Worm (Caenorhabditis elegans): ENCODE measurements around the gene sfxn-1.4.

DNA sequence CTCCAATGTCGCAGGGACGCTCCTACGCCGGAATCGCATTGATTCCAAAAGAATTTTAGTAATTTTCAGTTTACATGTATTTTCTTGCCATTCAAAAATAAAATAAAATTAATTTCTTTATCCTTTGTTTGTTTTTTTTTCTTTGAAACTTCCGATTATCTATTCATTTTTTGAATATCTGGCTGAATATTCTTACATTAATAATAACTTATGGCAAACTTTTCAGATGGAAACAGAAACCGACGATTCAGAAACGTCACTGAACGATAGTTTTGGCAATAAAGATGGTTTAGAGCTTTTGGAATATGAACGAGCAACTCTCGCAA, 14.9 kb upstream of the sfxn-1.4 start, which contains the start of gene xpf-1:
- no peak for TF ChIP-seq dpl-1 (GFP tag; optimal IDR thresholded peaks at IDR 0.05)
- no peak for TF ChIP-seq pha-4 (tag; optimal IDR thresholded peaks at IDR 0.05)
- TF ChIP-seq egrh-3 (GFP tag; IDR thresholded peaks at IDR 0.05), result no peak
- TF ChIP-seq B0261.1 (tag; optimal IDR thresholded peaks at IDR 0.05), result no peak
- no peak for TF ChIP-seq snpc-4 (GFP tag; optimal IDR thresholded peaks at IDR 0.05)
- no peak for TF ChIP-seq snpc-4 (tag; optimal IDR thresholded peaks at IDR 0.05)
- TF ChIP-seq nhr-120 (GFP tag; IDR thresholded peaks at IDR 0.05), result no peak
- no peak for TF ChIP-seq ceh-58 (GFP tag; IDR thresholded peaks at IDR 0.05)
- no peak for TF ChIP-seq bed-1 (GFP tag; IDR thresholded peaks at IDR 0.05)
- TF ChIP-seq hrde-1 (tag; optimal IDR thresholded peaks at IDR 0.05; ENCODE audit: borderline replicate concordance), result no peak
- TF ChIP-seq Y53F4B.3 (GFP tag; IDR thresholded peaks at IDR 0.05), result no peak
- no peak for TF ChIP-seq die-1 (tag; optimal IDR thresholded peaks at IDR 0.05)
- TF ChIP-seq lag-1 (GFP tag; IDR thresholded peaks at IDR 0.05), result no peak
- no peak for TF ChIP-seq mes-4 (tag; optimal IDR thresholded peaks at IDR 0.05)
- TF ChIP-seq lin-35 (GFP tag; optimal IDR thresholded peaks at IDR 0.05), result no peak

Measured in whole organism, young adult.